Worm (Caenorhabditis elegans): Measurements from ENCODE around the gene F32D8.15.

- TF ChIP-seq let-526 (GFP tag; IDR thresholded peaks at IDR 0.05) (peak; percentile 95), dpl-1 (GFP tag; optimal IDR thresholded peaks at IDR 0.05) (peak; percentile 99), F49E8.2 (tag; optimal IDR thresholded peaks at IDR 0.05; ENCODE audit: insufficient read depth) (peak; percentile 95), B0336.3 (GFP tag; IDR thresholded peaks at IDR 0.05) (peak; percentile 97), B0035.1 (tag; optimal IDR thresholded peaks at IDR 0.05) (peak; percentile 86), nfya-1 (tag; optimal IDR thresholded peaks at IDR 0.05; ENCODE audit: borderline replicate concordance, insufficient read depth) (no peak), hmg-20 (GFP tag; IDR thresholded peaks at IDR 0.05) (peak; percentile 94), snpc-4 (GFP tag; optimal IDR thresholded peaks at IDR 0.05) (peak; percentile 81), snpc-4 (tag; optimal IDR thresholded peaks at IDR 0.05) (peak; percentile 90 to 93 (median 91))
Measured at ce11 chrV:10897172-10897571, 6.7 kb upstream of the F32D8.15 start.

All from whole organism, young adult.